Fruit fly (Drosophila melanogaster): ENCODE data around the gene His3.3A.

His3.3A gene

DNA sequence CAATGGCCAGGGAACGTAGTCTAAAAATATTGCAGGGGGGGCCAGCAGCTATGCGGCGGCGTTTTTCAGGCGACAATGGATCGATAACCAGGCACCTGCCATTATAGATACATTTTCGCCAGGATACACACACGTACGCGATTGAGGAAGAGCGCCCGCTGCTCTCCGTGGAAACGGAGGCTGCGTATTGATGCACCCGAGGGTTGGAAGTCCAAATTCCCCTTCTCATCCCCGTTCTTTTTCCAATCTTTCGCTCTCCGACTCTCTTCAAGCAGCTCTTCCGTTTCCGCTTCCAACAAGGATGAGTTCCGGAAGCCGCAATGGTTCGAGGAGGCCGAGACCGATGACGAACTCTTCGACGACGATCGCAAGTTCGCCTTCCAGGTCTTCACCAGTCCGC is 41.9 kb downstream of the His3.3A start:
- peak; percentile 50 for TF ChIP-seq Eip78C (GFP tag)
- peak; percentile 11 for TF ChIP-seq CG9139 (GFP tag; optimal IDR thresholded peaks at IDR 0.05)
- no peak for TF ChIP-seq CG8632 (GFP tag; optimal IDR thresholded peaks at IDR 0.05)
- TF ChIP-seq CG6276 (GFP tag; optimal IDR thresholded peaks at IDR 0.05), result no peak

DNA sequence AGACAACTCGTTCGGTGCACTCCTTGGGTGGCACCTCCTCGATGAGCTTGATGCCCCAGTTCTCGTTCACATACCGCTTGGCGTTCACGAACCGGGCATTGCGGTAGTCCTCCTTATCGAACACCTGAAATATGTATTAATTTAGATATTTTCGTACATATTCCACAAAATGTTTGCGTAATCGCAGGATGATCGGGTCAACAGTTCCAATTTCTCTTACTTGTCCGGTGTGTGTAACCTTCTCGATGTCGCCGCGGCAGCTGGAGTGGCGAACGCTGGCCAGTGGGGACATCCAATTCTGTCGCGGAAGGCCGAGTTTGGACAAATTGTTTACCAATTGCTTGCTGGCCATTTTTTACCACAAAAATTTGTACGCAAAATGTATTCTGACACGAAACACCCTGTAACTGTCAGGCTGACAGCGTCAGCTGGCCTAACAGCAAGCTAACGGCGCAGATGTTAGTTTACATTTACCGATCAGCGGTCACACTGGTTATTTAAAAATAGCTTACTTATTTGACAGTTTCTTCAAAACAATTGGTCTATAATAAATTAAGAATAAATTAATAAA is 45.0 kb downstream of the His3.3A start, which contains the start of gene ND-13A:
Gene ND-13A, minus strand, starts transcription at position 499 of the 571 bp plus-strand sequence.
- TF ChIP-seq lz (GFP tag; optimal IDR thresholded peaks at IDR 0.05) (no peak), pdm3 (GFP tag; optimal IDR thresholded peaks at IDR 0.05) (no peak), vri (GFP tag; optimal IDR thresholded peaks at IDR 0.05) (peak; percentile 16), CG6854 (GFP tag; optimal IDR thresholded peaks at IDR 0.05) (peak; percentile 27), achi (GFP tag; optimal IDR thresholded peaks at IDR 0.05) (peak; percentile 99)

DNA sequence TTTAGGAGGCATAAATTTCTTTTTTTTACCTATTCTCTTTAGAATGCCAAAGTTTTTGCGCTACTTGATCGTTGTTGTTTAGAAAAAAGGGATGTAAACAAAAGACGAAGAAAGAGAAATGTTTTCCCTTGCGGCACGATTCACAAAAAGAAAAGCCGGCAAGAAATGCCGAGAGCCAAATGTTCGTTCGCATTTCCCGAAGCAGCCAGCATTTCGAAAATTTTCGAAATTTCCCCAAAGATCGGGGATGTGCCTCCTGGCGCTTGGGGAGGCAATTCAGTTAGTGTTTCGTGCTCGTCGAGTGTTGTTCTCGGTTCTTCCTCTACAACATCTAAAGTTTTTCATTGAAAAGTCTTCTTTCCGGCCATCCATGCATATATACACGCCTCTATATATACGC is 45.7 kb downstream of the His3.3A start, which contains the start of gene Msp300:
Gene Msp300, plus strand, starts transcription at position 301 of the 400 bp plus-strand sequence.
- TF ChIP-seq cyc (GFP tag; optimal IDR thresholded peaks at IDR 0.05) (no peak), CG15336 (GFP tag; IDR thresholded peaks at IDR 0.05) (no peak), achi (GFP tag; optimal IDR thresholded peaks at IDR 0.05) (no peak), Gug (GFP tag; IDR thresholded peaks at IDR 0.05) (no peak), CG31627 (GFP tag; optimal IDR thresholded peaks at IDR 0.05) (no peak), CG6792 (GFP tag; optimal IDR thresholded peaks at IDR 0.05) (no peak), Ets96B (tag; optimal IDR thresholded peaks at IDR 0.05) (no peak), CG9139 (GFP tag; optimal IDR thresholded peaks at IDR 0.05) (no peak), CG1621 (tag; optimal IDR thresholded peaks at IDR 0.05) (no peak), CG11294 (GFP tag; IDR thresholded peaks at IDR 0.05) (no peak), fd59A (GFP tag; optimal IDR thresholded peaks at IDR 0.05) (no peak), esn (GFP tag; optimal IDR thresholded peaks at IDR 0.05) (no peak), dac (GFP tag; optimal IDR thresholded peaks at IDR 0.05) (no peak), Met (GFP tag; optimal IDR thresholded peaks at IDR 0.05) (no peak), salr (GFP tag; optimal IDR thresholded peaks at IDR 0.05) (no peak), Blimp-1 (GFP tag; optimal IDR thresholded peaks at IDR 0.05) (no peak), CG6163 (GFP tag; IDR thresholded peaks at IDR 0.05) (no peak)

DNA sequence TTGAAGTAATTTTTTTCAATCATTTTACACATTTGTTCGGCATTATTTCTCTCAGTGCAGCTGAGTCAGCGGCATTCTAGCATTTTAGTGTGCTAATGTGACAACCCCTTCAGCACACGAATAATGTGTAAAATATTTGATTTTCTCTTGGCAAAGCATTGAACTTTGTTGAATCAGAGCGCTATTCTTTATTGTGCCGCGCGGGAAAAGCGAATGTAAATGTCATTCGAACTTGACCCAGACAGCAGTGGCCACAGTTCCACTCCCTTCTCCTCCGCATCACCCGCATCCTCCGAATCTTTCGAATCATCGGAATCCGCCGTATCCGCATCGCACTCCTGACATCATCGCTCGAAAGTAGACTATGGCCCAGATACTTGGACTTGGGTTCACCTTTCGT is 48.9 kb downstream of the His3.3A start:
- TF ChIP-seq spab (GFP tag; optimal IDR thresholded peaks at IDR 0.05), result no peak
- no peak for TF ChIP-seq fd59A (GFP tag; optimal IDR thresholded peaks at IDR 0.05)
- no peak for TF ChIP-seq CG6792 (GFP tag; optimal IDR thresholded peaks at IDR 0.05)
- no peak for TF ChIP-seq CG4318 (GFP tag; optimal IDR thresholded peaks at IDR 0.05)
- TF ChIP-seq dac (GFP tag; optimal IDR thresholded peaks at IDR 0.05), result no peak
- no peak for TF ChIP-seq svp (GFP tag)
- no peak for TF ChIP-seq eg (GFP tag; IDR thresholded peaks at IDR 0.05)
- no peak for TF ChIP-seq Sox102F (GFP tag; optimal IDR thresholded peaks at IDR 0.05)
- no peak for TF ChIP-seq Hr4 (GFP tag; optimal IDR thresholded peaks at IDR 0.05)
- TF ChIP-seq CG8119 (GFP tag; IDR thresholded peaks at IDR 0.05), result no peak
- TF ChIP-seq CG32006 (GFP tag; optimal IDR thresholded peaks at IDR 0.05), result no peak
- TF ChIP-seq Lpt (GFP tag; optimal IDR thresholded peaks at IDR 0.05), result no peak
- no peak for TF ChIP-seq CG1621 (tag; optimal IDR thresholded peaks at IDR 0.05)
- no peak for TF ChIP-seq CG11294 (GFP tag; IDR thresholded peaks at IDR 0.05)
- no peak for TF ChIP-seq Eip78C (GFP tag)
- no peak for TF ChIP-seq cyc (GFP tag; optimal IDR thresholded peaks at IDR 0.05)
- TF ChIP-seq CG11762 (GFP tag; optimal IDR thresholded peaks at IDR 0.05; ENCODE audit: insufficient read depth), result no peak
- no peak for TF ChIP-seq lz (GFP tag; optimal IDR thresholded peaks at IDR 0.05)
- TF ChIP-seq Smox (GFP tag; optimal IDR thresholded peaks at IDR 0.05), result no peak
